Fruit fly (Drosophila melanogaster) whole organism, embryonic: Measurements from ENCODE around the gene prd.

Experiments used
- Ada2b ChIP-seq: fragments of 200-800 bp; sonication (Bioruptor generic); IDR thresholded peaks from 2 replicates; pipeline ENCODE4 v1.3.6; 2022; ENCODE audit warnings: missing biosample characterization, missing genetic modification characterization
- Bgb ChIP-seq: fragments of 200-800 bp; sonication (Bioruptor generic); IDR thresholded peaks from 2 replicates; pipeline ENCODE4 v1.3.6; 2022; ENCODE audit warnings: missing biosample characterization, missing genetic modification characterization; ENCODE audit not compliant: partially characterized antibody
- CG10543 ChIP-seq: fragments of 200-800 bp; sonication (Bioruptor generic); optimal IDR thresholded peaks from 3 replicates; lab custom pipeline; 2017; ENCODE audit warnings: missing biosample characterization, mild to moderate bottlenecking, missing genetic modification characterization, moderate library complexity
- CG11085 ChIP-seq: fragments of 200-800 bp; sonication (Bioruptor generic); IDR thresholded peaks from 2 replicates; pipeline ENCODE4 v1.3.6; 2022; ENCODE audit warnings: missing biosample characterization, missing genetic modification characterization
- CG11093 ChIP-seq: fragments of 200-800 bp; sonication (Bioruptor generic); IDR thresholded peaks from 3 replicates; pipeline ENCODE4 v1.3.6; 2022; ENCODE audit warnings: missing biosample characterization, missing genetic modification characterization
- CG11723 ChIP-seq: fragments of 200-800 bp; sonication (Bioruptor generic); optimal IDR thresholded peaks from 2 replicates; lab custom pipeline; 2017; ENCODE audit warnings: missing biosample characterization, mild to moderate bottlenecking, missing genetic modification characterization
- CG12219 ChIP-seq: fragments of 200-800 bp; sonication (Bioruptor generic); optimal IDR thresholded peaks from 3 replicates; lab custom pipeline; 2018; ENCODE audit warnings: missing biosample characterization, mild to moderate bottlenecking, missing genetic modification characterization
- CG12236 ChIP-seq: fragments of 200-800 bp; sonication (Bioruptor generic); optimal IDR thresholded peaks from 2 replicates; lab custom pipeline; 2016; ENCODE audit warnings: missing biosample characterization, missing genetic modification characterization
- CG12942 ChIP-seq: fragments of 200-800 bp; sonication (Bioruptor generic); optimal IDR thresholded peaks from 3 replicates; lab custom pipeline; 2016; ENCODE audit warnings: missing biosample characterization, missing genetic modification characterization
- CG14014 ChIP-seq: fragments of 200-800 bp; sonication (Bioruptor generic); IDR thresholded peaks from 2 replicates; pipeline ENCODE4 v1.3.6; 2022; ENCODE audit warnings: missing biosample characterization, missing genetic modification characterization
- CG14441 ChIP-seq: fragments of 200-800 bp; sonication (Bioruptor generic); IDR thresholded peaks from 2 replicates; pipeline ENCODE4 v1.3.6; 2022; ENCODE audit warnings: missing biosample characterization, missing genetic modification characterization
- CG15011 ChIP-seq: fragments of 200-800 bp; sonication (Bioruptor generic); optimal IDR thresholded peaks from 3 replicates; lab custom pipeline; 2018; ENCODE audit warnings: missing biosample characterization, mild to moderate bottlenecking, missing genetic modification characterization
- CG15696 ChIP-seq: fragments of 200-800 bp; sonication (Bioruptor generic); optimal IDR thresholded peaks from 2 replicates; lab custom pipeline; 2019; ENCODE audit warnings: missing biosample characterization, mild to moderate bottlenecking, missing genetic modification characterization, moderate library complexity
- CG17385 ChIP-seq: fragments of 200-800 bp; sonication (Bioruptor generic); optimal IDR thresholded peaks from 3 replicates; lab custom pipeline; 2018; ENCODE audit warnings: missing biosample characterization, mild to moderate bottlenecking, missing genetic modification characterization
- CG18619 ChIP-seq: fragments of 200-800 bp; sonication (Bioruptor generic); optimal IDR thresholded peaks from 3 replicates; lab custom pipeline; 2017; ENCODE audit warnings: missing biosample characterization, mild to moderate bottlenecking, missing genetic modification characterization
- CG3407 ChIP-seq: fragments of 200-800 bp; sonication (Bioruptor generic); optimal IDR thresholded peaks from 2 replicates; lab custom pipeline; 2018; ENCODE audit warnings: missing biosample characterization, mild to moderate bottlenecking, missing genetic modification characterization
- CG42726 ChIP-seq: fragments of 200-800 bp; sonication (Bioruptor generic); IDR thresholded peaks from 2 replicates; pipeline ENCODE4 v1.3.6; 2022; ENCODE audit warnings: missing biosample characterization, missing genetic modification characterization; ENCODE audit not compliant: partially characterized antibody
- CG4617 ChIP-seq: fragments of 200-800 bp; sonication (Bioruptor generic); optimal IDR thresholded peaks from 3 replicates; lab custom pipeline; 2016; ENCODE audit warnings: missing biosample characterization, missing genetic modification characterization, borderline replicate concordance
- CG6654 ChIP-seq: fragments of 200-800 bp; sonication (Bioruptor generic); optimal IDR thresholded peaks from 2 replicates; lab custom pipeline; 2017; ENCODE audit warnings: missing biosample characterization, mild to moderate bottlenecking, missing genetic modification characterization
- CG8388 ChIP-seq: fragments of 200-800 bp; sonication (Bioruptor generic); optimal IDR thresholded peaks from 2 replicates; lab custom pipeline; 2019; ENCODE audit warnings: missing biosample characterization, mild to moderate bottlenecking, missing genetic modification characterization, moderate library complexity
- Chrac-16 ChIP-seq: fragments of 200-800 bp; sonication (Bioruptor generic); optimal IDR thresholded peaks from 3 replicates; lab custom pipeline; 2016; ENCODE audit warnings: missing biosample characterization, missing genetic modification characterization
- Dll ChIP-seq: fragments of 200-800 bp; sonication (Bioruptor generic); IDR thresholded peaks from 4 replicates; pipeline ENCODE4 v1.3.6; 2022; ENCODE audit warnings: missing biosample characterization, missing genetic modification characterization; ENCODE audit not compliant: partially characterized antibody
- HLH54F ChIP-seq: fragments of 200-800 bp; sonication (Bioruptor generic); optimal IDR thresholded peaks from 3 replicates; lab custom pipeline; 2016; ENCODE audit warnings: missing biosample characterization, missing genetic modification characterization
- HLHmδ ChIP-seq: fragments of 200-800 bp; sonication (Bioruptor generic); optimal IDR thresholded peaks from 2 replicates; lab custom pipeline; 2018; ENCODE audit warnings: missing biosample characterization, mild to moderate bottlenecking, missing genetic modification characterization, moderate library complexity
- Max ChIP-seq: fragments of 200-800 bp; sonication (Bioruptor generic); optimal IDR thresholded peaks from 2 replicates; lab custom pipeline; 2016; ENCODE audit warnings: missing biosample characterization, mild to moderate bottlenecking, missing genetic modification characterization
- Neu2 ChIP-seq: fragments of 200-800 bp; sonication (Bioruptor generic); optimal IDR thresholded peaks from 3 replicates; lab custom pipeline; 2016; ENCODE audit warnings: missing biosample characterization, missing genetic modification characterization, borderline replicate concordance
- Nf-YA ChIP-seq: fragments of 200-800 bp; sonication (Bioruptor generic); IDR thresholded peaks from 2 replicates; pipeline ENCODE4 v1.3.6; 2022; ENCODE audit warnings: missing biosample characterization, missing genetic modification characterization
- Vsx1 ChIP-seq: fragments of 200-800 bp; sonication (Bioruptor generic); optimal IDR thresholded peaks from 2 replicates; lab custom pipeline; 2017; ENCODE audit warnings: missing biosample characterization, mild to moderate bottlenecking, missing genetic modification characterization, missing genetic modification reagents
- aop ChIP-seq: fragments of 200-800 bp; sonication (Bioruptor generic); IDR thresholded peaks from 2 replicates; pipeline ENCODE4 v1.3.6; 2022; ENCODE audit warnings: missing biosample characterization, missing genetic modification characterization
- ash1 ChIP-seq: fragments of 200-800 bp; sonication (Bioruptor generic); optimal IDR thresholded peaks from 2 replicates; lab custom pipeline; 2018; ENCODE audit warnings: missing biosample characterization, mild to moderate bottlenecking, missing genetic modification characterization
- bcd ChIP-seq: fragments of 200-800 bp; sonication (Bioruptor generic); optimal IDR thresholded peaks from 2 replicates; lab custom pipeline; 2017; ENCODE audit warnings: missing biosample characterization, mild to moderate bottlenecking, missing genetic modification characterization
- cg ChIP-seq: fragments of 200-800 bp; sonication (Bioruptor generic); optimal IDR thresholded peaks from 3 replicates; lab custom pipeline; 2019; ENCODE audit warnings: missing biosample characterization, mild to moderate bottlenecking, missing genetic modification characterization, moderate library complexity
- dati ChIP-seq: fragments of 200-800 bp; sonication (Bioruptor generic); IDR thresholded peaks from 2 replicates; pipeline ENCODE4 v1.3.6; 2022; ENCODE audit warnings: missing biosample characterization, missing genetic modification characterization
- disco-r ChIP-seq: fragments of 200-800 bp; sonication (Bioruptor generic); optimal IDR thresholded peaks from 2 replicates; lab custom pipeline; 2016; ENCODE audit warnings: missing biosample characterization, missing genetic modification characterization
- eve ChIP-seq, 2 experiments: fragments of >200 bp; optimal IDR thresholded peaks; 2 replicates each; lab custom pipeline; 2017; ENCODE audit warnings: missing biosample characterization in 2 of 2, missing genetic modification characterization in 2 of 2
- fu2 ChIP-seq: fragments of 200-800 bp; sonication (Bioruptor generic); optimal IDR thresholded peaks from 2 replicates; lab custom pipeline; 2016; ENCODE audit warnings: missing biosample characterization, missing genetic modification characterization
- grn ChIP-seq: fragments of 200-800 bp; sonication (Bioruptor generic); optimal IDR thresholded peaks from 3 replicates; lab custom pipeline; 2017; ENCODE audit warnings: missing biosample characterization, missing genetic modification characterization
- gro ChIP-seq: fragments of 200-800 bp; sonication (Bioruptor generic); optimal IDR thresholded peaks from 2 replicates; lab custom pipeline; 2016; ENCODE audit warnings: missing biosample characterization, missing genetic modification characterization
- jing ChIP-seq: fragments of 200-800 bp; sonication (Bioruptor generic); optimal IDR thresholded peaks from 2 replicates; lab custom pipeline; 2018; ENCODE audit warnings: missing biosample characterization, mild to moderate bottlenecking, missing genetic modification characterization
- lola ChIP-seq, 3 experiments: fragments of >200 bp in 2 of 3; fragments of 200-800 bp in 1 of 3; sonication (Bioruptor generic) in 1 of 3; optimal IDR thresholded peaks; 2 replicates each; lab custom pipeline; 2017 to 2019; ENCODE audit warnings: missing biosample characterization in 3 of 3, missing genetic modification characterization in 3 of 3, mild to moderate bottlenecking in 1 of 3, moderate library complexity in 1 of 3
- phol ChIP-seq: fragments of 200-800 bp; sonication (Bioruptor generic); optimal IDR thresholded peaks from 3 replicates; lab custom pipeline; 2018; ENCODE audit warnings: missing biosample characterization, mild to moderate bottlenecking, missing genetic modification characterization, moderate library complexity
- ranshi ChIP-seq: fragments of 200-800 bp; sonication (Bioruptor generic); IDR thresholded peaks from 2 replicates; pipeline ENCODE4 v1.3.6; 2022; ENCODE audit warnings: missing biosample characterization, missing genetic modification characterization
- rib ChIP-seq: fragments of 200-800 bp; sonication (Bioruptor generic); IDR thresholded peaks from 2 replicates; pipeline ENCODE4 v1.3.6; 2022; ENCODE audit warnings: missing biosample characterization, missing genetic modification characterization
- scrt ChIP-seq: fragments of 200-800 bp; sonication (Bioruptor generic); optimal IDR thresholded peaks from 2 replicates; lab custom pipeline; 2018; ENCODE audit warnings: missing biosample characterization, mild to moderate bottlenecking, missing genetic modification characterization, moderate library complexity
- shn ChIP-seq: fragments of 200-800 bp; sonication (Bioruptor generic); optimal IDR thresholded peaks from 3 replicates; lab custom pipeline; 2016; ENCODE audit warnings: missing biosample characterization, missing genetic modification characterization
- sisA ChIP-seq: fragments of 200-800 bp; sonication (Bioruptor generic); IDR thresholded peaks from 2 replicates; pipeline ENCODE4 v1.3.6; 2022; ENCODE audit warnings: missing biosample characterization, missing genetic modification characterization
- slp2 ChIP-seq: fragments of 200-800 bp; sonication (Bioruptor generic); optimal IDR thresholded peaks from 2 replicates; lab custom pipeline; 2016; ENCODE audit warnings: missing biosample characterization, missing genetic modification characterization
- tio ChIP-seq: fragments of 200-800 bp; sonication (Bioruptor generic); optimal IDR thresholded peaks from 2 replicates; lab custom pipeline; 2017; ENCODE audit warnings: missing biosample characterization, missing genetic modification characterization, inconsistent platforms

prd gene

DNA sequence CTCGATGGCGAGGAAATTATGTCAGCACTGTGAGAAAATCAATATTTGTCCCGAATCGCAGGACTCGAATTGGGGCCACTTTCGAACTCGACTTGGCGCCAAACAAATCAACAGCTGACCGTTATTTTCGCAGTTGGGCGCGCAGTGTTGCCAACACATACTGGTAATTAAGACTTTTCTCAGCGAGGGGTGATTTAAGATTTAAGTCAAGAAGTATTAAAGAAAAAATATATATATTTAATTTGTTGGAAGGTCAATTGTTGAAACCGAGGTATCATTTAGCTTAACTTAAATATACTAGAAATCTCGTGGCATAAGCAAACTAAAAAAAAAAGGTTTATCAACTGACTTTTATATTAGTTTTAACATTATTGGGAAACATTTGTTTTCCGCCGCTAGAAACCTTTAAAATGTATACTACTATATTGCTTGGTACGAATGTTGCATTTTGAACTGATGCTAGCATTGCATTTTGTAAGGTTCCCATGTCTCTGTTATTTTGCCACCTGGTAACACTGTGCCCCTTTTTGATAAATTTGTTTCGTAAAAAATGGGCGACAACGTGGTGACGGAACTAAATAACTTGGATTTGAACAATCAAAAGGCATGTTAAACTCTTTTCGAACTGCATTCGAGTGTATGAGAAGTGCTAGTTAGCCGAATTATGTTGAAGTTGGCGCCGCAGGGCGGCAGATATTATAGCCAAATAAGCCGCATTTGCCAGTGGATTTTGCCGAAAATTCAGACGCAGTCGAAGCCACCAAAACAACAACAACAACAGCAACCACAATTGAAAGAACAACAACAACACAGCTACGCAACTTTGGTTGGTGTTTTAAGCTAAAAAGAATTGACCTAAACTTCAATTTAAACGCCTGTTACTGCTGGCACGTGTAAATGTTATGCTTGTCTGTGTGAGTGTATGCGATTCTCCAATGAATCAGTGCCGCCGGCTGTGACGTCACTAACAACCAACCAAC, 17.9 kb upstream of the prd start, which contains the start of the genes Patsas and ThrRS (continued):
- TF ChIP-seq sisA (GFP tag; lab: Robert Waterston, UW) (peak; percentile 86), Ada2b (peak; percentile 83), CG10543 (GFP tag; lab: Kevin White, UChicago) (peak; percentile 87), tio (GFP tag; lab: Kevin White, UChicago) (no peak), CG11085 (peak; percentile 75), phol (tag; lab: Kevin White, UChicago) (peak; percentile 93), CG15011 (GFP tag; lab: Kevin White, UChicago) (no peak), CG42726 (GFP tag; lab: Robert Waterston, UW) (no peak), HLH54F (GFP tag; lab: Kevin White, UChicago) (peak; percentile 78), Vsx1 (no peak), Dll (GFP tag; lab: Robert Waterston, UW) (0 out of 4 replicates have a peak, but pooled peaks have one; percentile 26), cg (GFP tag; lab: Kevin White, UChicago) (peak; percentile 69), CG18619 (GFP tag; lab: Kevin White, UChicago) (peak; percentile 80), rib (GFP tag; lab: Robert Waterston, UW) (peak; percentile 55; the same call in 1 of the 2 replicates), Nf-YA (GFP tag; lab: Robert Waterston, UW) (peak; percentile 64), CG17385 (GFP tag; lab: Kevin White, UChicago) (peak; percentile 79), Chrac-16 (peak; percentile 85), CG3407 (GFP tag; lab: Kevin White, UChicago) (no peak), bcd (GFP tag; lab: Kevin White, UChicago) (peak; percentile 87), CG15696 (tag; lab: Kevin White, UChicago) (peak; percentile 85), disco-r (GFP tag; lab: Kevin White, UChicago) (peak; percentile 4), ash1 (GFP tag; lab: Kevin White, UChicago) (no peak), Bgb (GFP tag; lab: Robert Waterston, UW) (no peak), grn (no peak), CG11723 (peak; percentile 63), slp2 (GFP tag; lab: Kevin White, UChicago) (peak; percentile 73), HLHmδ (GFP tag; lab: Kevin White, UChicago) (no peak), lola (GFP tag; optimal IDR thresholded peaks at IDR 0.05; lab: Kevin White, UChicago) (peak in 1 of 3 experiments; percentile 85), shn (GFP tag; lab: Kevin White, UChicago) (peak; percentile 76), Max (GFP tag; lab: Kevin White, UChicago) (peak; percentile 82), CG12942 (GFP tag; lab: Kevin White, UChicago) (peak; percentile 86), Neu2 (no peak), gro (peak; percentile 46), jing (GFP tag; lab: Kevin White, UChicago) (no peak), scrt (GFP tag; lab: Kevin White, UChicago) (peak; percentile 75), CG12219 (GFP tag; lab: Kevin White, UChicago) (peak; percentile 26), eve (GFP tag; optimal IDR thresholded peaks at IDR 0.05; lab: Kevin White, UChicago) (no peak), CG8388 (GFP tag; lab: Kevin White, UChicago) (peak; percentile 77), fu2 (GFP tag; lab: Kevin White, UChicago) (peak; percentile 69), CG12236 (no peak), CG6654 (GFP tag; lab: Kevin White, UChicago) (peak; percentile 67), CG11093 (GFP tag; lab: Robert Waterston, UW) (peak; percentile 74; the same call in 2 of the 3 replicates), CG14014 (peak; percentile 85), CG14441 (peak; percentile 86), aop (GFP tag; lab: Robert Waterston, UW) (peak; percentile 53; the same call in 1 of the 2 replicates), ranshi (GFP tag; lab: Robert Waterston, UW) (peak; percentile 86), dati (GFP tag; lab: Robert Waterston, UW) (no peak), CG4617 (GFP tag; lab: Kevin White, UChicago) (peak; percentile 73)
